Worm (Caenorhabditis elegans) whole organism, late embryonic: Measurements from ENCODE around the gene sna-2.

Experiments used
- C08G9.2 ChIP-seq: sonication (generic microtip); optimal IDR thresholded peaks from 2 replicates; lab custom pipeline; 2016; ENCODE audit warnings: mild to moderate bottlenecking, missing genetic modification characterization, moderate library complexity, missing compliant biosample characterization
- C38D4.7 ChIP-seq: fragments of 200-800 bp; sonication (Bioruptor generic); optimal IDR thresholded peaks from 2 replicates; lab custom pipeline; 2018; ENCODE audit warnings: mild to moderate bottlenecking, missing genetic modification characterization, moderate library complexity, missing compliant biosample characterization
- F13H6.1 ChIP-seq: sonication (generic microtip); optimal IDR thresholded peaks from 2 replicates; lab custom pipeline; 2016; ENCODE audit warnings: missing genetic modification characterization, missing compliant biosample characterization
- K02D7.2 ChIP-seq: sonication (generic microtip); optimal IDR thresholded peaks from 2 replicates; lab custom pipeline; 2017; ENCODE audit warnings: mild to moderate bottlenecking, missing genetic modification characterization, missing compliant biosample characterization
- K09A11.1 ChIP-seq: sonication (generic microtip); optimal IDR thresholded peaks from 2 replicates; lab custom pipeline; 2017; ENCODE audit warnings: antibody characterized with exemption, mild to moderate bottlenecking, missing genetic modification characterization, missing compliant biosample characterization; ENCODE audit not compliant: insufficient read depth
- Y22D7AL.16 ChIP-seq: sonication (generic microtip); optimal IDR thresholded peaks from 2 replicates; lab custom pipeline; 2016; ENCODE audit warnings: missing genetic modification characterization, missing compliant biosample characterization
- ahr-1 ChIP-seq: sonication (generic microtip); optimal IDR thresholded peaks from 2 replicates; lab custom pipeline; 2016; ENCODE audit warnings: missing genetic modification characterization, missing compliant biosample characterization
- ama-1 ChIP-seq: fragments of 150-350 bp; optimal IDR thresholded peaks from 2 replicates; lab custom pipeline; 2014
- ceh-14 ChIP-seq: sonication (generic microtip); optimal IDR thresholded peaks from 2 replicates; lab custom pipeline; 2016; ENCODE audit warnings: missing genotype, missing genetic modification characterization, missing compliant biosample characterization
- ceh-18 ChIP-seq: sonication (generic microtip); optimal IDR thresholded peaks from 2 replicates; lab custom pipeline; 2016; ENCODE audit warnings: missing genetic modification characterization, missing compliant biosample characterization
- ceh-19 ChIP-seq: fragments of 200-800 bp; sonication (Bioruptor generic); optimal IDR thresholded peaks from 2 replicates; lab custom pipeline; 2018; ENCODE audit warnings: mild to moderate bottlenecking, missing genetic modification characterization, missing compliant biosample characterization
- ceh-2 ChIP-seq: sonication (generic microtip); optimal IDR thresholded peaks from 2 replicates; lab custom pipeline; 2016; ENCODE audit warnings: missing genotype, missing genetic modification characterization, missing compliant biosample characterization
- ceh-22 ChIP-seq: sonication (generic microtip); optimal IDR thresholded peaks from 2 replicates; lab custom pipeline; 2017; ENCODE audit warnings: missing biosample characterization, missing genetic modification characterization
- ceh-31 ChIP-seq: sonication (generic microtip); optimal IDR thresholded peaks from 2 replicates; lab custom pipeline; 2016; ENCODE audit warnings: missing genetic modification characterization, missing compliant biosample characterization
- ceh-45 ChIP-seq: fragments of 200-800 bp; sonication (Bioruptor generic); IDR thresholded peaks from 2 replicates; pipeline ENCODE4 v1.3.6; 2022; ENCODE audit warnings: missing genetic modification reagents, missing genetic modification characterization, missing compliant biosample characterization
- ceh-48 ChIP-seq: sonication (generic microtip); optimal IDR thresholded peaks from 2 replicates; lab custom pipeline; 2016; ENCODE audit warnings: missing genetic modification characterization, inconsistent platforms, missing compliant biosample characterization
- ceh-6 ChIP-seq: fragments of 200-800 bp; sonication (Bioruptor generic); optimal IDR thresholded peaks from 2 replicates; lab custom pipeline; 2018; ENCODE audit warnings: mild to moderate bottlenecking, missing genetic modification characterization, missing compliant biosample characterization
- ceh-9 ChIP-seq: sonication (generic microtip); optimal IDR thresholded peaks from 2 replicates; lab custom pipeline; 2016; ENCODE audit warnings: mild to moderate bottlenecking, missing genetic modification characterization, inconsistent platforms, missing compliant biosample characterization
- che-1 ChIP-seq: sonication (generic microtip); optimal IDR thresholded peaks from 2 replicates; lab custom pipeline; 2016; ENCODE audit warnings: mild to moderate bottlenecking, missing genetic modification characterization, missing compliant biosample characterization
- dve-1 ChIP-seq: sonication (generic microtip); optimal IDR thresholded peaks from 2 replicates; lab custom pipeline; 2017; ENCODE audit warnings: antibody characterized with exemption, mild to moderate bottlenecking, missing genetic modification characterization, missing compliant biosample characterization
- elt-4 ChIP-seq: sonication (generic microtip); optimal IDR thresholded peaks from 2 replicates; lab custom pipeline; 2016; ENCODE audit warnings: missing genetic modification characterization, missing compliant biosample characterization
- ets-4 ChIP-seq: sonication (generic microtip); optimal IDR thresholded peaks from 2 replicates; lab custom pipeline; 2016; ENCODE audit warnings: missing genetic modification characterization, missing compliant biosample characterization
- fkh-10 ChIP-seq: fragments of 150-350 bp; optimal IDR thresholded peaks from 2 replicates; lab custom pipeline; 2014; ENCODE audit warnings: missing biosample characterization, missing genetic modification reagents, missing genetic modification characterization
- fkh-6 ChIP-seq: sonication (generic microtip); optimal IDR thresholded peaks from 2 replicates; lab custom pipeline; 2016; ENCODE audit warnings: missing genetic modification characterization, missing compliant biosample characterization
- hlh-15 ChIP-seq: sonication (generic microtip); optimal IDR thresholded peaks from 2 replicates; lab custom pipeline; 2016; ENCODE audit warnings: missing genetic modification characterization, missing compliant biosample characterization
- hlh-6 ChIP-seq: sonication (generic microtip); optimal IDR thresholded peaks from 2 replicates; lab custom pipeline; 2016; ENCODE audit warnings: missing genotype, missing genetic modification characterization, missing compliant biosample characterization
- hlh-8 ChIP-seq: sonication (generic microtip); optimal IDR thresholded peaks from 2 replicates; lab custom pipeline; 2016; ENCODE audit warnings: missing genotype, missing genetic modification characterization, missing compliant biosample characterization
- lin-11 ChIP-seq: fragments of 200-800 bp; sonication (Bioruptor generic); optimal IDR thresholded peaks from 2 replicates; lab custom pipeline; 2018; ENCODE audit warnings: mild to moderate bottlenecking, missing genetic modification characterization, missing compliant biosample characterization
- madf-2 ChIP-seq: sonication (generic microtip); optimal IDR thresholded peaks from 2 replicates; lab custom pipeline; 2017; ENCODE audit warnings: missing genetic modification characterization, missing compliant biosample characterization
- nhr-232 ChIP-seq: sonication (generic microtip); optimal IDR thresholded peaks from 2 replicates; lab custom pipeline; 2016; ENCODE audit warnings: missing genetic modification characterization, missing compliant biosample characterization
- pat-9 ChIP-seq: fragments of 200-800 bp; sonication (Bioruptor generic); optimal IDR thresholded peaks from 2 replicates; lab custom pipeline; 2018; ENCODE audit warnings: mild to moderate bottlenecking, missing genetic modification characterization, moderate library complexity, missing compliant biosample characterization
- pax-1 ChIP-seq: fragments of 150-350 bp; optimal IDR thresholded peaks from 2 replicates; lab custom pipeline; 2014; ENCODE audit warnings: missing biosample characterization, missing genetic modification characterization
- pha-2 ChIP-seq: sonication (generic microtip); optimal IDR thresholded peaks from 2 replicates; lab custom pipeline; 2017; ENCODE audit warnings: mild to moderate bottlenecking, missing genetic modification characterization, missing compliant biosample characterization
- ref-2 ChIP-seq: sonication (generic microtip); optimal IDR thresholded peaks from 2 replicates; lab custom pipeline; 2016; ENCODE audit warnings: missing genetic modification characterization, missing compliant biosample characterization
- rnt-1 ChIP-seq: sonication (generic microtip); optimal IDR thresholded peaks from 2 replicates; lab custom pipeline; 2016; ENCODE audit warnings: missing genetic modification characterization, missing compliant biosample characterization
- sdc-2 ChIP-seq: sonication (generic microtip); optimal IDR thresholded peaks from 2 replicates; lab custom pipeline; 2016; ENCODE audit warnings: missing genotype, missing genetic modification characterization, missing compliant biosample characterization
- sox-2 ChIP-seq: fragments of 200-800 bp; sonication (Bioruptor generic); IDR thresholded peaks from 2 replicates; pipeline ENCODE4 v1.3.6; 2022; ENCODE audit warnings: missing genetic modification reagents, missing genetic modification characterization, missing compliant biosample characterization
- tbx-2 ChIP-seq: sonication (generic microtip); optimal IDR thresholded peaks from 2 replicates; lab custom pipeline; 2016; ENCODE audit warnings: missing genetic modification characterization, missing compliant biosample characterization
- tbx-7 ChIP-seq: sonication (generic microtip); optimal IDR thresholded peaks from 2 replicates; lab custom pipeline; 2016; ENCODE audit warnings: missing genotype, missing genetic modification characterization, missing compliant biosample characterization
- ttx-3 ChIP-seq: sonication (generic microtip); optimal IDR thresholded peaks from 2 replicates; lab custom pipeline; 2016; ENCODE audit warnings: missing genetic modification reagents, missing genetic modification characterization, missing compliant biosample characterization
- unc-42 ChIP-seq: sonication (generic microtip); optimal IDR thresholded peaks from 2 replicates; lab custom pipeline; 2016; ENCODE audit warnings: missing genotype, missing genetic modification characterization, missing compliant biosample characterization
- unc-55 ChIP-seq: sonication (generic microtip); optimal IDR thresholded peaks from 2 replicates; lab custom pipeline; 2017; ENCODE audit warnings: missing biosample characterization, missing genetic modification reagents, missing genetic modification characterization
- zip-5 ChIP-seq: sonication (generic microtip); optimal IDR thresholded peaks from 2 replicates; lab custom pipeline; 2016; ENCODE audit warnings: missing genetic modification characterization, missing compliant biosample characterization

Gene sna-2

ce11 chrIV:9811487-9811886 lies 34.1 kb upstream of the sna-2 start:
- TF ChIP-seq sox-2 = no peak
- no peak for TF ChIP-seq fkh-10
- no peak for TF ChIP-seq unc-55 (GFP tag; lab: Kevin White, UChicago)
- TF ChIP-seq hlh-6 (tag; lab: Kevin White, UChicago) = no peak
- TF ChIP-seq che-1 (tag; lab: Kevin White, UChicago) = no peak
- TF ChIP-seq ceh-19 (GFP tag; lab: Kevin White, UChicago) = no peak
- TF ChIP-seq tbx-7 (tag; lab: Kevin White, UChicago) = no peak
- TF ChIP-seq tbx-2 = no peak
- no peak for TF ChIP-seq ceh-9 (tag; lab: Kevin White, UChicago)
- no peak for TF ChIP-seq K09A11.1 (tag; lab: Kevin White, UChicago)
- TF ChIP-seq sdc-2 (tag; lab: Kevin White, UChicago) = no peak
- TF ChIP-seq ahr-1 (tag; lab: Kevin White, UChicago) = no peak
- no peak for TF ChIP-seq C08G9.2 (tag; lab: Kevin White, UChicago)
- no peak for TF ChIP-seq ceh-18
- no peak for TF ChIP-seq ceh-6
- TF ChIP-seq ceh-2 = no peak
- TF ChIP-seq nhr-232 = no peak

ce11 chrIV:9810633-9811032 lies 33.2 kb upstream of the sna-2 start, which contains the start of gene dct-15:
TSS of gene dct-15 (minus strand) at chrIV:9810733.
- TF ChIP-seq ttx-3 (tag; lab: Kevin White, UChicago) (no peak), nhr-232 (no peak), ceh-14 (tag; lab: Kevin White, UChicago) (no peak), dve-1 (tag; lab: Kevin White, UChicago) (no peak), pax-1 (tag; lab: Kevin White, UChicago) (no peak), che-1 (tag; lab: Kevin White, UChicago) (no peak), elt-4 (tag; lab: Kevin White, UChicago) (no peak), F13H6.1 (tag; lab: Kevin White, UChicago) (no peak), unc-55 (GFP tag; lab: Kevin White, UChicago) (no peak), rnt-1 (tag; lab: Kevin White, UChicago) (no peak), K02D7.2 (no peak), tbx-2 (no peak), lin-11 (tag; lab: Kevin White, UChicago) (no peak), ceh-48 (no peak), ama-1 (no peak), hlh-8 (tag; lab: Kevin White, UChicago) (no peak), pha-2 (tag; lab: Kevin White, UChicago) (no peak)

ce11 chrIV:9803544-9803943 lies 26.1 kb upstream of the sna-2 start:
- TF ChIP-seq C38D4.7 (GFP tag; lab: Kevin White, UChicago) (no peak), unc-42 (tag; lab: Kevin White, UChicago) (peak; percentile 6)
- TF ChIP-seq, all 69 proteins: peak for 1

- no peak for TF ChIP-seq lin-11 (tag; lab: Kevin White, UChicago)
- TF ChIP-seq unc-42 (tag; lab: Kevin White, UChicago) = no peak
- no peak for TF ChIP-seq sdc-2 (tag; lab: Kevin White, UChicago)
- no peak for TF ChIP-seq pat-9 (tag; lab: Kevin White, UChicago)
- no peak for TF ChIP-seq zip-5 (tag; lab: Kevin White, UChicago)
- no peak for TF ChIP-seq ceh-18
- TF ChIP-seq unc-55 (GFP tag; lab: Kevin White, UChicago) = no peak
- no peak for TF ChIP-seq ttx-3 (tag; lab: Kevin White, UChicago)
- TF ChIP-seq K02D7.2 = no peak
- TF ChIP-seq Y22D7AL.16 (tag; lab: Kevin White, UChicago) = no peak
- TF ChIP-seq madf-2 = no peak
- no peak for TF ChIP-seq ref-2 (tag; lab: Kevin White, UChicago)
- no peak for TF ChIP-seq fkh-6
- TF ChIP-seq ceh-45 (GFP tag; lab: Robert Waterston, UW) = no peak
- no peak for TF ChIP-seq hlh-15 (tag; lab: Kevin White, UChicago)
- no peak for TF ChIP-seq rnt-1 (tag; lab: Kevin White, UChicago)
- no peak for TF ChIP-seq ets-4 (tag; lab: Kevin White, UChicago)
- TF ChIP-seq ceh-22 (tag; lab: Kevin White, UChicago) = no peak
- TF ChIP-seq ceh-31 (tag; lab: Kevin White, UChicago) = no peak
These were observed 25.3 kb upstream of the sna-2 start, which contains the start of gene fat-3 for ce11 chrIV:9802711-9803110. TSS of gene fat-3 (plus strand) at chrIV:9803023.
